Worm (Caenorhabditis elegans) whole organism, late embryonic: ENCODE data around the gene snr-3.

Experiments
- F13H6.1 ChIP-seq: sonication (generic microtip); optimal IDR thresholded peaks from 2 replicates; lab custom pipeline; 2016; ENCODE audit warnings: missing genetic modification characterization, missing compliant biosample characterization
- Y22D7AL.16 ChIP-seq: sonication (generic microtip); optimal IDR thresholded peaks from 2 replicates; lab custom pipeline; 2016; ENCODE audit warnings: missing genetic modification characterization, missing compliant biosample characterization
- ceh-18 ChIP-seq: sonication (generic microtip); optimal IDR thresholded peaks from 2 replicates; lab custom pipeline; 2016; ENCODE audit warnings: missing genetic modification characterization, missing compliant biosample characterization
- ceh-30 ChIP-seq: fragments of 150-350 bp; optimal IDR thresholded peaks from 2 replicates; lab custom pipeline; 2014; ENCODE audit warnings: missing biosample characterization, missing genetic modification characterization
- ceh-34 ChIP-seq: sonication (generic microtip); optimal IDR thresholded peaks from 2 replicates; lab custom pipeline; 2016; ENCODE audit warnings: mild to moderate bottlenecking, missing genetic modification characterization, missing compliant biosample characterization
- dmd-4 ChIP-seq: sonication (generic microtip); optimal IDR thresholded peaks from 2 replicates; lab custom pipeline; 2016; ENCODE audit warnings: borderline replicate concordance, missing genetic modification characterization, missing compliant biosample characterization
- dve-1 ChIP-seq: sonication (generic microtip); optimal IDR thresholded peaks from 2 replicates; lab custom pipeline; 2017; ENCODE audit warnings: antibody characterized with exemption, mild to moderate bottlenecking, missing genetic modification characterization, missing compliant biosample characterization
- elt-2 ChIP-seq: sonication (generic microtip); optimal IDR thresholded peaks from 2 replicates; lab custom pipeline; 2016; ENCODE audit warnings: missing genetic modification reagents, missing genetic modification characterization, missing compliant biosample characterization
- eyg-1 ChIP-seq: sonication (generic microtip); optimal IDR thresholded peaks from 2 replicates; lab custom pipeline; 2016; ENCODE audit warnings: missing genotype, missing genetic modification characterization, missing compliant biosample characterization
- fax-1 ChIP-seq: sonication (generic microtip); optimal IDR thresholded peaks from 2 replicates; lab custom pipeline; 2016; ENCODE audit warnings: missing genotype, missing genetic modification characterization, missing compliant biosample characterization
- gmeb-2 ChIP-seq: sonication (generic microtip); optimal IDR thresholded peaks from 2 replicates; lab custom pipeline; 2016; ENCODE audit warnings: missing genetic modification characterization, inconsistent platforms, missing compliant biosample characterization
- hlh-13 ChIP-seq: fragments of 200-800 bp; sonication (Bioruptor generic); optimal IDR thresholded peaks from 2 replicates; lab custom pipeline; 2018; ENCODE audit warnings: mild to moderate bottlenecking, missing genetic modification characterization, missing compliant biosample characterization
- hlh-15 ChIP-seq: sonication (generic microtip); optimal IDR thresholded peaks from 2 replicates; lab custom pipeline; 2016; ENCODE audit warnings: missing genetic modification characterization, missing compliant biosample characterization
- hlh-6 ChIP-seq: sonication (generic microtip); optimal IDR thresholded peaks from 2 replicates; lab custom pipeline; 2016; ENCODE audit warnings: missing genotype, missing genetic modification characterization, missing compliant biosample characterization
- lim-6 ChIP-seq: sonication (generic microtip); optimal IDR thresholded peaks from 2 replicates; lab custom pipeline; 2016; ENCODE audit warnings: missing genetic modification characterization, missing compliant biosample characterization
- lin-11 ChIP-seq: fragments of 200-800 bp; sonication (Bioruptor generic); optimal IDR thresholded peaks from 2 replicates; lab custom pipeline; 2018; ENCODE audit warnings: mild to moderate bottlenecking, missing genetic modification characterization, missing compliant biosample characterization
- mec-3 ChIP-seq: sonication (generic microtip); optimal IDR thresholded peaks from 2 replicates; lab custom pipeline; 2016; ENCODE audit warnings: borderline replicate concordance, missing genetic modification characterization, missing compliant biosample characterization
- nhr-11 ChIP-seq: fragments of 150-350 bp; optimal IDR thresholded peaks from 2 replicates; lab custom pipeline; 2014; ENCODE audit warnings: missing biosample characterization, missing genetic modification characterization
- npax-4 ChIP-seq: sonication (generic microtip); optimal IDR thresholded peaks from 2 replicates; lab custom pipeline; 2016; ENCODE audit warnings: missing genetic modification characterization, missing compliant biosample characterization
- odd-2 ChIP-seq: sonication (generic microtip); optimal IDR thresholded peaks from 2 replicates; lab custom pipeline; 2017; ENCODE audit warnings: antibody characterized with exemption, mild to moderate bottlenecking, missing genetic modification characterization, missing compliant biosample characterization
- pag-3 ChIP-seq: sonication (generic microtip); optimal IDR thresholded peaks from 2 replicates; lab custom pipeline; 2016; ENCODE audit warnings: missing compliant biosample characterization, missing genetic modification characterization, borderline replicate concordance
- pat-9 ChIP-seq: fragments of 200-800 bp; sonication (Bioruptor generic); optimal IDR thresholded peaks from 2 replicates; lab custom pipeline; 2018; ENCODE audit warnings: mild to moderate bottlenecking, missing genetic modification characterization, moderate library complexity, missing compliant biosample characterization
- pax-1 ChIP-seq: fragments of 150-350 bp; optimal IDR thresholded peaks from 2 replicates; lab custom pipeline; 2014; ENCODE audit warnings: missing biosample characterization, missing genetic modification characterization
- pha-2 ChIP-seq: sonication (generic microtip); optimal IDR thresholded peaks from 2 replicates; lab custom pipeline; 2017; ENCODE audit warnings: mild to moderate bottlenecking, missing genetic modification characterization, missing compliant biosample characterization
- pha-4 ChIP-seq: fragments of 150-350 bp; optimal IDR thresholded peaks from 2 replicates; lab custom pipeline; 2018; ENCODE audit warnings: missing biosample characterization, missing genetic modification reagents, missing genetic modification characterization
- rnt-1 ChIP-seq: sonication (generic microtip); optimal IDR thresholded peaks from 2 replicates; lab custom pipeline; 2016; ENCODE audit warnings: missing genetic modification characterization, missing compliant biosample characterization
- sdc-2 ChIP-seq: sonication (generic microtip); optimal IDR thresholded peaks from 2 replicates; lab custom pipeline; 2016; ENCODE audit warnings: missing genotype, missing genetic modification characterization, missing compliant biosample characterization
- syd-9 ChIP-seq: sonication (generic microtip); optimal IDR thresholded peaks from 2 replicates; lab custom pipeline; 2016; ENCODE audit warnings: mild to moderate bottlenecking, missing genetic modification characterization, moderate library complexity, missing compliant biosample characterization
- tbx-2 ChIP-seq: sonication (generic microtip); optimal IDR thresholded peaks from 2 replicates; lab custom pipeline; 2016; ENCODE audit warnings: missing genetic modification characterization, missing compliant biosample characterization
- unc-55 ChIP-seq: sonication (generic microtip); optimal IDR thresholded peaks from 2 replicates; lab custom pipeline; 2017; ENCODE audit warnings: missing biosample characterization, missing genetic modification reagents, missing genetic modification characterization
- unc-86 ChIP-seq: sonication (generic microtip); optimal IDR thresholded peaks from 2 replicates; lab custom pipeline; 2016; ENCODE audit warnings: missing genetic modification characterization, missing compliant biosample characterization
- zip-5 ChIP-seq: sonication (generic microtip); optimal IDR thresholded peaks from 2 replicates; lab custom pipeline; 2016; ENCODE audit warnings: missing genetic modification characterization, missing compliant biosample characterization

snr-3 gene

DNA sequence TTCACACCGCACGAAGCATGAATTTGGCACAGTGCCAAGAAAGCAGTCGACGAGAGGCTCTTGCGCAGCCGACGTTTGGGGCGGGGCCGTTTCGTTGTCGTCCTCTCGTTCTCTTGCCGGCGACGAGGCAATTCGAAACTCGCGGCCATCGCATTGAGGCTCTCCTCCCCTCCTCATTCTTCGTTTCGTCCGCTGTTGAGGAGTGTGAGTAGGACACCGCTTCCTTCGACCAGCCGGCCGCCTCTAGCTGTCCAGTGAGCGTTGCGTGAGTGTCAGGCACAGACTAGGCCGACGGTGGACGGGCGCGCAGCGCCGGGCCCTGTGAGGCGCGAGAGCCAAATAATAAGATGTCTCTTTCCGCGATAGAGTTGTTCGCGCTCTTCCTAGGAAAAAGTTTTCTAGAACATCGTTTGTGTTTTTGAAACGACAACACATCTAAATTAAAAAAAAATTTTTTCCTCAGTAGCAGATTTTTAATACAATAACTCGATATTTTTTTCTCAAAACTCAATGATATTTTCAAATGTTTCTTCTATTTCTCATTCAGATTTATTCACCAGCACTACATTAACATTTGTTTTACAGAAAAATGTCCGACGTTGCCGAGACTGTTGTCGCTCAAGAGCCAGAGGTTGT lies 2.4 kb upstream of the snr-3 start, which contains the start of the genes T28D9.11 and T28D9.1 (continued):
- TF ChIP-seq tbx-2 (tag; lab: Kevin White, UChicago): peak; percentile 67
- TF ChIP-seq F13H6.1 (tag; lab: Kevin White, UChicago): no peak
- TF ChIP-seq pha-2 (tag; lab: Kevin White, UChicago): no peak
- peak; percentile 50 for TF ChIP-seq dmd-4 (tag; lab: Kevin White, UChicago)
- peak; percentile 7 for TF ChIP-seq eyg-1 (tag; lab: Kevin White, UChicago)
- TF ChIP-seq hlh-13 (GFP tag; lab: Kevin White, UChicago): no peak
- TF ChIP-seq hlh-15 (tag; lab: Kevin White, UChicago): no peak
- no peak for TF ChIP-seq ceh-30
- TF ChIP-seq nhr-11 (tag; lab: Kevin White, UChicago): no peak
- no peak for TF ChIP-seq lim-6 (tag; lab: Kevin White, UChicago)

ce11 chrII:6491187-6491586 lies 1.6 kb upstream of the snr-3 start:
- TF ChIP-seq mec-3 (tag; lab: Kevin White, UChicago): no peak
- TF ChIP-seq sdc-2 (tag; lab: Kevin White, UChicago): no peak
- TF ChIP-seq hlh-15 (tag; lab: Kevin White, UChicago): no peak
- TF ChIP-seq pax-1 (tag; lab: Kevin White, UChicago): no peak
- TF ChIP-seq zip-5 (tag; lab: Kevin White, UChicago): no peak
- no peak for TF ChIP-seq lin-11 (tag; lab: Kevin White, UChicago)

DNA sequence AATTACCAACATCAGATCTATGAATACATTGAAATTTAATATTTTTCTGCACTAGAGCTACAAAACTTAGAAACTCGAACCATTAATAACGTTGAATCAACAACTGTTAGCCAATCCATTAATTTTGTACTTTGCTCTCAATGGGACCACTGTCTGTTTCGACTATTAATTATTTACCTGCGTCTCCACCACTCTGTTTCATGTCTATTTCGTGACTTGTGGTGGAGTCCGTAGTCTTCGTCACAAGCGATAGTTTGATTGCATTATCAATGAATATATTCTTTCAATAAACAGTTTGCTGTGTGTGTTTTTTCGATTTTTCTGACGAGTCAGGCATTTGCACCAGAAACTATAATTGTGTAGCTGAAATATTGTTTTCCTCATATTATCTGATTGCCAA lies 3.2 kb downstream of the snr-3 start:
- no peak for TF ChIP-seq syd-9
- TF ChIP-seq pag-3 (tag; lab: Kevin White, UChicago): no peak
- TF ChIP-seq unc-55: peak; percentile 31
- no peak for TF ChIP-seq dve-1
- peak; percentile 16 for TF ChIP-seq rnt-1 (tag; lab: Kevin White, UChicago)

ce11 chrII:6484876-6485526 lies 4.6 kb downstream of the snr-3 start, which contains the start of the genes lido-16 and plpp-1.2:
lido-16 (minus strand) TSS chrII:6484976.
plpp-1.2 (plus strand) TSS chrII:6485476.
- TF ChIP-seq unc-55 (no peak), hlh-15 (tag; lab: Kevin White, UChicago) (no peak), elt-2 (no peak), dve-1 (no peak), odd-2 (tag; lab: Kevin White, UChicago) (no peak), ceh-34 (tag; lab: Kevin White, UChicago) (no peak), ceh-30 (no peak), pat-9 (tag; lab: Kevin White, UChicago) (no peak), pha-2 (tag; lab: Kevin White, UChicago) (no peak), fax-1 (tag; lab: Kevin White, UChicago) (no peak), Y22D7AL.16 (tag; lab: Kevin White, UChicago) (no peak), hlh-6 (no peak), pha-4 (tag; lab: Kevin White, UChicago) (no peak), mec-3 (tag; lab: Kevin White, UChicago) (no peak), gmeb-2 (tag; lab: Kevin White, UChicago) (no peak), unc-86 (tag; lab: Kevin White, UChicago) (no peak)

DNA sequence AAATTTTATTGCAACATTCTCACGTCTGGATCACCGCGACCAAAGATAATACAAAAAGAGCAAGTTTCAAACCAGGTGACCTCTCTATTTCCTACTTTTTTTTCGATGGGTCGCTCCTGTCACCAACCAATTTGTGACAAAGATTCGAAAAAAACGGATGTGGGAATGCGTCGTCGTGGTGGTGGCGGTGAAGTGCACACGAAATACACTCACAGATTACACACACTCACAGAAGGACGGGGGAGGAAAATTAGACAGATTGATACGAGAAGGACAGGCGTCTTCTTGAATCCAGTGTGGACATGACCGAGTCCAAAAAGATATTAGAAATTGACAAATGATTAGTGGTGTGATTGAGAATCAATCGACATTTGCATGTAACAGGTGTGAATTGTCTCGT lies 6.8 kb downstream of the snr-3 start:
- peak; percentile 50 for TF ChIP-seq unc-55
- no peak for TF ChIP-seq tbx-2 (tag; lab: Kevin White, UChicago)
- TF ChIP-seq rnt-1 (tag; lab: Kevin White, UChicago): no peak

- TF ChIP-seq ceh-18 (peak; percentile 15), npax-4 (tag; lab: Kevin White, UChicago) (no peak), lim-6 (tag; lab: Kevin White, UChicago) (no peak), unc-55 (peak; percentile 39)
Observed at ce11 chrII:6482102-6482501, 7.5 kb downstream of the snr-3 start, which contains the start of gene del-10. del-10 (minus strand) TSS chrII:6482125.
